Fruit fly (Drosophila melanogaster) whole organism, pupa: ENCODE data around the gene CG33695.

ENCODE experiments used
- CG13204 ChIP-seq: fragments of 200-800 bp; sonication (Bioruptor generic); optimal IDR thresholded peaks from 2 replicates; lab custom pipeline; 2018; ENCODE audit warnings: missing biosample characterization, mild to moderate bottlenecking, missing genetic modification characterization, moderate library complexity
- CG17806 ChIP-seq: fragments of 200-800 bp; sonication (Bioruptor generic); optimal IDR thresholded peaks from 2 replicates; lab custom pipeline; 2018; ENCODE audit warnings: missing biosample characterization, mild to moderate bottlenecking, missing genetic modification characterization, moderate library complexity
- CG8159 ChIP-seq: fragments of 200-800 bp; sonication (Bioruptor generic); optimal IDR thresholded peaks from 3 replicates; lab custom pipeline; 2018; ENCODE audit warnings: missing biosample characterization, mild to moderate bottlenecking, missing genetic modification characterization, moderate library complexity
- CG8301 ChIP-seq: fragments of 200-800 bp; sonication (Bioruptor generic); optimal IDR thresholded peaks from 2 replicates; lab custom pipeline; 2018; ENCODE audit warnings: missing biosample characterization, mild to moderate bottlenecking, missing genetic modification characterization
- D1 ChIP-seq: fragments of 200-800 bp; sonication (Bioruptor generic); optimal IDR thresholded peaks from 2 replicates; lab custom pipeline; 2018; ENCODE audit warnings: missing biosample characterization, mild to moderate bottlenecking, missing genetic modification characterization, moderate library complexity
- EcR ChIP-seq: fragments of 200-800 bp; sonication (Bioruptor generic); optimal IDR thresholded peaks from 3 replicates; lab custom pipeline; 2019; ENCODE audit warnings: missing biosample characterization, missing genetic modification characterization, mild to moderate bottlenecking, moderate library complexity, missing genetic modification reagents
- Pif1A ChIP-seq: fragments of 200-800 bp; sonication (Bioruptor generic); optimal IDR thresholded peaks from 3 replicates; lab custom pipeline; 2016; ENCODE audit warnings: missing biosample characterization, missing genetic modification characterization
- Pif1B ChIP-seq: fragments of 200-800 bp; sonication (Bioruptor generic); optimal IDR thresholded peaks from 3 replicates; lab custom pipeline; 2016; ENCODE audit warnings: missing biosample characterization, missing genetic modification characterization
- fd96Ca ChIP-seq: fragments of 200-800 bp; sonication (Bioruptor generic); IDR thresholded peaks from 3 replicates; pipeline ENCODE4 v1.3.6; 2022; ENCODE audit warnings: missing biosample characterization, missing genetic modification characterization
- rn ChIP-seq: fragments of 200-800 bp; sonication (Bioruptor generic); IDR thresholded peaks from 2 replicates; pipeline ENCODE4 v1.3.6; 2022; ENCODE audit warnings: missing biosample characterization, missing genetic modification characterization

dm6 chr2L:11296483-11296882 is 18.7 kb downstream of the CG33695 start:
- TF ChIP-seq EcR (GFP tag; lab: Kevin White, UChicago): no peak
- TF ChIP-seq CG8301 (tag; lab: Kevin White, UChicago): no peak
- TF ChIP-seq rn (GFP tag; lab: Robert Waterston, UW): no peak
- no peak for TF ChIP-seq fd96Ca (GFP tag; lab: Robert Waterston, UW)
- no peak for TF ChIP-seq CG13204 (GFP tag; lab: Kevin White, UChicago)
- no peak for TF ChIP-seq CG17806 (tag; lab: Kevin White, UChicago)
- no peak for TF ChIP-seq D1 (tag; lab: Kevin White, UChicago)
- TF ChIP-seq Pif1B: no peak
- no peak for TF ChIP-seq Pif1A (GFP tag; lab: Kevin White, UChicago)
- TF ChIP-seq CG8159 (tag; lab: Kevin White, UChicago): no peak
